Fruit fly (Drosophila melanogaster): ENCODE measurements around the gene Es2.
A peak's percentile ranks its signal among the peaks of the same experiment; 100 is the strongest.

The Es2 gene

DNA sequence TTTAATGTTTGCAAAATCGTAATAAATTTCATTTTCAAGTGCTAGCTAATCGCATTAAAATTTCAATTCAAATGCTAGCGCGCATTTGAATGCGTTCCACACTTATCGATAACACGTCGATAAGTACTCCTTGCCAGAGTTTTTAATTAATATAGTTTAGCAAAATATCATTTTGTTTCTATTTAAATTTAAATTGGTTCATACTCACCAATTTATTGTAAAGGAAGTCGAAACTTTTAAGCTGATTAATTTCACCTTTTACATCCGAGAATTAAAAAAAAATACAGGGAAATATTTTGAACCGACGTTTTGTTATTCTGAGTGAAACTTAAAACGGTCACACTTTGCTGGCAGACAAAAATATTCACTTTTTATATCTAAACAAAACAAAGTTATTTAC is at the start of gene Es2:
Gene Es2, plus strand, starts transcription at position 333 of the 400 bp plus-strand sequence.
- TF ChIP-seq bab1 (GFP tag; optimal IDR thresholded peaks at IDR 0.05) (peak; percentile 67), CG12768 (GFP tag; optimal IDR thresholded peaks at IDR 0.05) (no peak)

DNA sequence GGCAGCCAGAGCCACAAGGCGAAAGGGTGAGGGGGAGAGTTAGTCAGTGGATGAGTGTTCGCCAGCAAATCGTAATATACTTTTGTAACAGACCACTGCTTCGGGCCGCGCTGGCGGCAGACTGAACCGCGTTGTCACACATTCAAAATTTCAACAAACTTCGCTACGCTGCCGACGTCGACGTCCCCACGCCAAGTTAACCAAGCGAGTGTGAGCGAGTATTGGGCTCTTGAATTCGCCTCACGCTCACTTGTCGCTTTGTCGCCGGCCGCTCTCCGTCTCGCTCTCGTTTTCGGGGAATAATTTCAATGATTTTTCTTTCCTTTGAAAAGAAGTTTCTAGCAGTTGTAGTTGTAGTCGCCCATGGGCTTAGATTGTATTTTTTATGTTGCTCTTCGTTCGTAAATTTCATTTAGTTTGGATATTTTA is 49.7 kb upstream of the Es2 start, which contains the start of gene lawc:
Gene lawc, minus strand, starts transcription at position 127 of the 429 bp plus-strand sequence.
- TF ChIP-seq CG7045 (GFP tag; optimal IDR thresholded peaks at IDR 0.05) (peak; percentile 15), CG12768 (GFP tag; optimal IDR thresholded peaks at IDR 0.05) (peak; percentile 63), CG5204 (GFP tag; optimal IDR thresholded peaks at IDR 0.05) (no peak), CG14711 (tag; optimal IDR thresholded peaks at IDR 0.05) (peak; percentile 54), CG7101 (tag; optimal IDR thresholded peaks at IDR 0.05) (peak; percentile 76), CG33017 (tag; optimal IDR thresholded peaks at IDR 0.05) (peak; percentile 75), Crg-1 (GFP tag; optimal IDR thresholded peaks at IDR 0.05) (no peak), CG1620 (GFP tag; optimal IDR thresholded peaks at IDR 0.05) (peak; percentile 56), CG11617 (GFP tag; optimal IDR thresholded peaks at IDR 0.05) (peak; percentile 74), Mnt (GFP tag; optimal IDR thresholded peaks at IDR 0.05) (peak; percentile 71), Hr96 (GFP tag; optimal IDR thresholded peaks at IDR 0.05) (peak; percentile 76), pad (GFP tag; optimal IDR thresholded peaks at IDR 0.05) (peak; percentile 66), cnc (optimal IDR thresholded peaks at IDR 0.05) (no peak), toe (GFP tag; optimal IDR thresholded peaks at IDR 0.05) (peak; percentile 36), kay (GFP tag; ENCODE audit: borderline replicate concordance) (peak; percentile 98), tj (GFP tag; optimal IDR thresholded peaks at IDR 0.05) (peak; percentile 78), bab1 (GFP tag; optimal IDR thresholded peaks at IDR 0.05) (peak; percentile 98), Clk (GFP tag; optimal IDR thresholded peaks at IDR 0.05) (peak; percentile 79), ovo (GFP tag; optimal IDR thresholded peaks at IDR 0.05) (peak; percentile 62), cic (GFP tag; optimal IDR thresholded peaks at IDR 0.05) (peak; percentile 88)

DNA sequence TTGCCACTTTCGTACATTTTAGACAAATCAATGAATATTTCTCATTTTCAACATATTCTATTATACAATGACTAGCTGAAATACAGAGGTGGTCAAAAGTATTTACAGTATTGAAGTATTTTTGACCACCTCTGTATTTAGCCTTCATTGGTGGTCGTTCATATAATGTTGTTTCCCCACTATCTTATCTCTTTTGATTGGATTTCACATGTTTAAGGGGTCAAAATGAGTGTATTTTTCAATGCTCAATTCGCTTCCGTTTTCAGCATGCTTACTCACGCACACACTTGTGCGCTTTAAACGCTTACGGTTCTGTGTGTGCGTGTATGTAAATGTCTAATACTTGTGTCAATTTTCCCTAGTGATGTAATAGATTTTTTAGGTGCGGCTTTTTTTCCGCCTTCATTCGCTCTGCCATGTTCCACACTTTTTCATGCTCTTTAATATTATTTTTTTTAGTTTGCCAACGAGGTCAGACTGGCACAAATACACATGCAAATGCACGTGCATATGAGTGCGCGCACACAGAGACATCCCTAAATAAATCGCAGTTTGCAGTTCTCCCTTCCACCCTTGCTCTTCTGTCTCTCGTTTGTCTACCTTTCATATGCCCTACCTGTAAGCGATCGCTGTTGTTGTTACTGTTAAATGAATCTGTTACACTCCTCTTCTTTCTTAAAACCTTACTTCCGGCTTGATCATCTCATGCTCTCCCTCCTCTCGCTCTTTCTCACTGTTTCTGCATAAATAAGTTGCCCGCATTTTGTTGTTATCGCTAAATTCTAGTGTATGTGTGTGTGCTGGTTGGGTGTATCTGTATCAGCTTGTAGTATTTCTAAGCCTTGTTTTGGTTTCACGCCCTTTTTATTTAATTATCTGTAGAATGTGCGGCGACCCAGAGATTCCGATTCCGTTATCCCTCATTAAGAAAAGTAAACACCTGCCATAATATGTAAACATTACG is 48.8 kb upstream of the Es2 start:
- peak; percentile 6 for TF ChIP-seq CG12768 (GFP tag; optimal IDR thresholded peaks at IDR 0.05)
- TF ChIP-seq Crg-1 (GFP tag; optimal IDR thresholded peaks at IDR 0.05), result no peak
- peak; percentile 98 for TF ChIP-seq kay (GFP tag; ENCODE audit: borderline replicate concordance)
- peak; percentile 74 for TF ChIP-seq cic (GFP tag; optimal IDR thresholded peaks at IDR 0.05)
- TF ChIP-seq CG7101 (tag; optimal IDR thresholded peaks at IDR 0.05), result peak; percentile 15
- TF ChIP-seq bab1 (GFP tag; optimal IDR thresholded peaks at IDR 0.05), result peak; percentile 57
- no peak for TF ChIP-seq CG7045 (GFP tag; optimal IDR thresholded peaks at IDR 0.05)
- peak; percentile 48 for TF ChIP-seq ovo (GFP tag; optimal IDR thresholded peaks at IDR 0.05)
- peak; percentile 64 for TF ChIP-seq Mnt (GFP tag; optimal IDR thresholded peaks at IDR 0.05)
- peak; percentile 7 for TF ChIP-seq CG33017 (tag; optimal IDR thresholded peaks at IDR 0.05)
- peak; percentile 79 for TF ChIP-seq tj (GFP tag; optimal IDR thresholded peaks at IDR 0.05)
- peak; percentile 41 for TF ChIP-seq CG1620 (GFP tag; optimal IDR thresholded peaks at IDR 0.05)
- no peak for TF ChIP-seq CG11617 (GFP tag; optimal IDR thresholded peaks at IDR 0.05)
- TF ChIP-seq cnc (optimal IDR thresholded peaks at IDR 0.05), result no peak
- no peak for TF ChIP-seq CG5204 (GFP tag; optimal IDR thresholded peaks at IDR 0.05)
- peak; percentile 40 for TF ChIP-seq pad (GFP tag; optimal IDR thresholded peaks at IDR 0.05)
- TF ChIP-seq CG14711 (tag; optimal IDR thresholded peaks at IDR 0.05), result no peak

DNA sequence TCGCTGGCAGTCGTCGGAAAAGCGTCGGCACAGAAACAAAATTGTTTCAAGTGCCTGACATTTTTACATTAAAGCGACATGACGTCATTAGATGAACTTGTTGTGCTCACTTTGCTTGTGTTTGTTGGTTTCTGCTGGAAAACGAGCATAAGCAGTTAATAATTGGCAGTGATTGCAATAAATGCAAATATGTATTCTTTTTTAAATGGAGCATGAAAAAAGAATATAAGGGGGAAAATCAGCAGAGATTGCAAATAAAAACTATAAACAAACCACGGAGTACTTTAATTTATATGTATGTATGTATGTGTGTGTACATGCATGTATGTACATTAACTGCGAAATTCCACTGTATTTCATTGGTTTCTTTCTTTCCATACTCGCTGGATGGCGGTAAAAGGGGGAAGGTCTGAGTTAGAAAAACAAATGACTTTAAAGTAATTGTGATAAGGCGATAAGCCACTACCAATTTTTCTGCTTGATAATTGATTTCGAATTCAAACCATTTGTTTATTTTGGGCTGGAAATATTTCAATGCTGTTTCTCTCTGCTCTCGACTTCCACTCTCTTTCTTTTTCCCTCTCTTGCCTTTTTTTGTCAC is 47.7 kb upstream of the Es2 start:
- no peak for TF ChIP-seq Clk (GFP tag; optimal IDR thresholded peaks at IDR 0.05)
- TF ChIP-seq tj (GFP tag; optimal IDR thresholded peaks at IDR 0.05), result peak; percentile 93
- peak; percentile 13 for TF ChIP-seq bab1 (GFP tag; optimal IDR thresholded peaks at IDR 0.05)
- peak; percentile 34 for TF ChIP-seq kay (GFP tag; ENCODE audit: borderline replicate concordance)
- TF ChIP-seq CG7101 (tag; optimal IDR thresholded peaks at IDR 0.05), result no peak
- TF ChIP-seq CG12768 (GFP tag; optimal IDR thresholded peaks at IDR 0.05), result no peak

DNA sequence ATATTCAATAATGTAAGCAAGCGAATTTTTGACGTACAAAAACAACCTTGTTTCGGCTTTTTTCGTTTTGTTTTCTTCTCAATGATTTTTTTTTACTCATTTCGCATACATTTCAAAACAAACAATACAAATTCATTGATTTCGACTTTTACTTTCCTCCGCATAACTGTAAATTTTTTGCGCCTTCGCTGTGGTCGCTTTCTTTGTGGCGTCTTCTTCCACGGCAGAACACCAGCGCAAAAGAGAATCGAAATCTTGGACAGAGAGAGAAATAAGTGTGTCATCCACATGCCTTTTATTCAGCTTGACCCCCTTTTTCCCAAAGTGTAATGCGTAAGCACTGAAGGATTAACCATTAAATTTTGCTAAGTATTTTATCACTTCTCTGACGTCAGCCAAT is 46.9 kb upstream of the Es2 start:
- TF ChIP-seq bab1 (GFP tag; optimal IDR thresholded peaks at IDR 0.05) (peak; percentile 45), cic (GFP tag; optimal IDR thresholded peaks at IDR 0.05) (no peak)

DNA sequence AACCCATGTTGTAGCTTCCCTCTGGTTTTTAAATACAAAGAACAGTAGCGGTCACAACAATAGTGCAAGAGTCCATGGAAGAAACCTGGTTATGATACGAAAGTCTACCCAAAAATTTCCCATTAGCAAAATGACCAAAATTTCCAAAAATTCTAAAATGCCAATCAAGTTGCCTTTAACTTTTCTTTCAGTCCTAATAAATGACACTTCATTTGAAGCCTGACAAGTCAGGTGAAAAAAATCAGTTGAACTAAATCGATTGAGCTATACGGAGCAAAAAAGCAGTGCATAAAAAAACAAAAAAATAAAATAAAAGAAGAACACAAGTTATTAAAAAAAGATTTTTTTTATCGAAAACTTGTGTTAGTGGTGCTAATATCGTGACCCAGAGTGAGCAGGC is 45.7 kb upstream of the Es2 start:
- no peak for TF ChIP-seq CG5204 (GFP tag; optimal IDR thresholded peaks at IDR 0.05)

DNA sequence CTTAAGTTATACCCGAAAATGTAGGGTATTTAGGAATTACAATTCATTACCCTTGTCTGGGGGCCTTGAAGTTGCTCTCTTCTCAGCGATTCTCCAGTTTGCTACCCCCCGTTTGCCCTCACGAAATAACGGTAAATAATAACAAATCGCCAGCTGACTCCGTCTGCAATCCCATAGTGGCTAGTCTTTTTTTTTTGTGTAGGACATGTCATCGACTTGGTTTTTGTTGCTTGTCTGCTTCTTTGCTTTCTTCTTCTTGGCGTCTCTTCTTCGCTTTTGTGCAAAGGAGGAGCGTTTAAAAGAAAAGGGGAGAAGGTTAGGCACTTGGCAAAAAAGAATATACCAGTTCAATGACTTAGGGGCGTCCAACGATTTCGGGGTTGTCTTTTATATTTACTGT is 45.1 kb upstream of the Es2 start:
- TF ChIP-seq ovo (GFP tag; optimal IDR thresholded peaks at IDR 0.05) (peak; percentile 20), pad (GFP tag; optimal IDR thresholded peaks at IDR 0.05) (peak; percentile 68), kay (GFP tag; ENCODE audit: borderline replicate concordance) (no peak), CG1620 (GFP tag; optimal IDR thresholded peaks at IDR 0.05) (no peak), bab1 (GFP tag; optimal IDR thresholded peaks at IDR 0.05) (no peak), Clk (GFP tag; optimal IDR thresholded peaks at IDR 0.05) (no peak), Crg-1 (GFP tag; optimal IDR thresholded peaks at IDR 0.05) (no peak), CG12768 (GFP tag; optimal IDR thresholded peaks at IDR 0.05) (no peak), toe (GFP tag; optimal IDR thresholded peaks at IDR 0.05) (no peak), CG7101 (tag; optimal IDR thresholded peaks at IDR 0.05) (no peak), CG33017 (tag; optimal IDR thresholded peaks at IDR 0.05) (no peak), CG7045 (GFP tag; optimal IDR thresholded peaks at IDR 0.05) (no peak), Mnt (GFP tag; optimal IDR thresholded peaks at IDR 0.05) (no peak), tj (GFP tag; optimal IDR thresholded peaks at IDR 0.05) (no peak), cic (GFP tag; optimal IDR thresholded peaks at IDR 0.05) (no peak)
